Comparison of ENCODE assay signal across 1 worm cellular context in the genomic region with DNA sequence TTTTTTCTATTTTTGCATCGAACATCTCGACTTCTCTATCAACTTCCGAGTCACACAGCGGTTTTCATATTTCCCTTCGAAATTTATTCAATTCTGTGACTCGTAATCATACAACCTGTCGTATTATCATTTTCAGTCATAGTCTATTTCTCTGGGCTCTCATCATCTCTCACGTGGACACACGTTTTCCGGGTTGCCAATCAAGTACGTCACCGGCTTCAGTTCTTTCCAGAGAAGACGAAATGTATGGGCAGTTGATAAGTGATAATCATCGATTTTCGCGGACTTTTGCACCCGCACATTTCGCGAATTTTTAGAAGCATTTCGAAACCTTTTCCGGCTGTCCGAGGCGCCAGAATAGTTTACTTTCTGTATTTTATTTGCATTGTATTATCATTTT.
TF ChIP-seq lines count a peak whose summit lies in the region.

Gene srv-1 (plus strand): TSS at position 131 of the 400 bp plus-strand sequence.

TF ChIP-seq in whole organism, L4 larva, 104 proteins besides CTCF, POLR2A, EP300 and RAD21 (continued from another document):
- TF ChIP-seq unc-62 (GFP tag; optimal IDR thresholded peaks at IDR 0.05 in 1 of 2; lab: Kevin White, UChicago), result peak in 1 of 2 experiments; percentile 31
- no peak for TF ChIP-seq unc-62 (tag; optimal IDR thresholded peaks at IDR 0.05; lab: Kevin White, UChicago)
- TF ChIP-seq mes-2 (tag; optimal IDR thresholded peaks at IDR 0.05; lab: Kevin White, UChicago; ENCODE audit: poor library complexity, severe bottlenecking), result no peak
- no peak for TF ChIP-seq skn-1 (tag; optimal IDR thresholded peaks at IDR 0.05; lab: Kevin White, UChicago)
- TF ChIP-seq dve-1 (tag; optimal IDR thresholded peaks at IDR 0.05; lab: Kevin White, UChicago; ENCODE audit: insufficient read depth), result peak; percentile 66
- peak; percentile 97 for TF ChIP-seq dmd-6 (GFP tag; IDR thresholded peaks at IDR 0.05; lab: Robert Waterston, UW)
- no peak for TF ChIP-seq nhr-41 (GFP tag; IDR thresholded peaks at IDR 0.05; lab: Robert Waterston, UW)
- no peak for TF ChIP-seq ceh-20 (GFP tag; IDR thresholded peaks at IDR 0.05; lab: Robert Waterston, UW)
- peak; percentile 51; the same call in 1 of the 2 replicates for TF ChIP-seq mxl-2 (GFP tag; conservative IDR thresholded peaks at IDR 0.05; lab: Robert Waterston, UW)
- no peak for TF ChIP-seq hmg-1.1 (GFP tag; IDR thresholded peaks at IDR 0.05; lab: Robert Waterston, UW)
- TF ChIP-seq nhr-77 (tag; optimal IDR thresholded peaks at IDR 0.05; lab: Kevin White, UChicago), result peak; percentile 41
- TF ChIP-seq nhr-6 (tag; optimal IDR thresholded peaks at IDR 0.05; lab: Kevin White, UChicago), result no peak
- no peak for TF ChIP-seq Y5F2A.4 (GFP tag; optimal IDR thresholded peaks at IDR 0.05; lab: Kevin White, UChicago)
- TF ChIP-seq snpc-1.2 (GFP tag; IDR thresholded peaks at IDR 0.05; lab: Robert Waterston, UW), result no peak
- no peak for TF ChIP-seq zip-11 (GFP tag; IDR thresholded peaks at IDR 0.05; lab: Robert Waterston, UW)
- TF ChIP-seq lin-29 (GFP tag; IDR thresholded peaks at IDR 0.05; lab: Robert Waterston, UW), result no peak
- no peak for TF ChIP-seq daf-8 (GFP tag; IDR thresholded peaks at IDR 0.05; lab: Robert Waterston, UW)
- no peak for TF ChIP-seq ceh-62 (tag; optimal IDR thresholded peaks at IDR 0.05; lab: Kevin White, UChicago)
- TF ChIP-seq daf-16 (GFP tag; optimal IDR thresholded peaks at IDR 0.05; lab: Kevin White, UChicago), result peak in 1 of 2 experiments; percentile 30
- TF ChIP-seq daf-16 (tag; optimal IDR thresholded peaks at IDR 0.05; lab: Kevin White, UChicago), result peak; percentile 64
- TF ChIP-seq snpc-4 (tag; optimal IDR thresholded peaks at IDR 0.05; lab: Kevin White, UChicago), result no peak
- TF ChIP-seq lin-1 (GFP tag; IDR thresholded peaks at IDR 0.05; lab: Robert Waterston, UW), result peak; percentile 86
- no peak for TF ChIP-seq lin-13 (GFP tag; optimal IDR thresholded peaks at IDR 0.05; lab: Kevin White, UChicago)
- TF ChIP-seq dmd-9 (GFP tag; IDR thresholded peaks at IDR 0.05; lab: Robert Waterston, UW), result no peak
- no peak for TF ChIP-seq daf-12 (tag; optimal IDR thresholded peaks at IDR 0.05; lab: Kevin White, UChicago)
- TF ChIP-seq ceh-28 (tag; optimal IDR thresholded peaks at IDR 0.05; lab: Kevin White, UChicago), result no peak
- TF ChIP-seq pqm-1 (tag; optimal IDR thresholded peaks at IDR 0.05; lab: Kevin White, UChicago), result peak; percentile 80
- peak; percentile 74; the same call in 1 of the 2 replicates for TF ChIP-seq tra-1 (GFP tag; IDR thresholded peaks at IDR 0.05; lab: Robert Waterston, UW)
- TF ChIP-seq nhr-28 (tag; optimal IDR thresholded peaks at IDR 0.05; lab: Kevin White, UChicago), result peak; percentile 75
- TF ChIP-seq ceh-32 (tag; optimal IDR thresholded peaks at IDR 0.05; lab: Kevin White, UChicago; ENCODE audit: poor library complexity), result no peak
- TF ChIP-seq nhr-48 (tag; optimal IDR thresholded peaks at IDR 0.05; lab: Kevin White, UChicago), result peak; percentile 93
